Fruit fly (Drosophila melanogaster) whole organism, embryonic: ENCODE results near the gene CG6277.

Experiments
- ATbp ChIP-seq: fragments of 200-800 bp; sonication (Bioruptor generic); optimal IDR thresholded peaks from 2 replicates; lab custom pipeline; 2017; ENCODE audit warnings: missing biosample characterization, mild to moderate bottlenecking, missing genetic modification characterization, missing genetic modification reagents
- Bdp1 ChIP-seq: fragments of 200-800 bp; sonication (Bioruptor generic); optimal IDR thresholded peaks from 3 replicates; lab custom pipeline; 2016; ENCODE audit warnings: missing biosample characterization, missing genetic modification characterization
- CG10543 ChIP-seq: fragments of 200-800 bp; sonication (Bioruptor generic); optimal IDR thresholded peaks from 3 replicates; lab custom pipeline; 2017; ENCODE audit warnings: missing biosample characterization, mild to moderate bottlenecking, missing genetic modification characterization, moderate library complexity
- CG11398 ChIP-seq: fragments of 200-800 bp; sonication (Bioruptor generic); optimal IDR thresholded peaks from 2 replicates; lab custom pipeline; 2016; ENCODE audit warnings: missing biosample characterization, missing genetic modification characterization
- CG11560 ChIP-seq: fragments of 200-800 bp; sonication (Bioruptor generic); IDR thresholded peaks from 3 replicates; pipeline ENCODE4 v1.3.6; 2022; ENCODE audit warnings: missing biosample characterization, missing genetic modification characterization
- CG12071 ChIP-seq: fragments of 200-800 bp; sonication (Bioruptor generic); optimal IDR thresholded peaks from 3 replicates; lab custom pipeline; 2018; ENCODE audit warnings: missing biosample characterization, mild to moderate bottlenecking, missing genetic modification characterization
- CG12769 ChIP-seq: fragments of 200-800 bp; sonication (Bioruptor generic); optimal IDR thresholded peaks from 2 replicates; lab custom pipeline; 2019; ENCODE audit warnings: missing biosample characterization, mild to moderate bottlenecking, missing genetic modification characterization, moderate library complexity
- CG13775 ChIP-seq: fragments of 200-800 bp; sonication (Bioruptor generic); optimal IDR thresholded peaks from 3 replicates; lab custom pipeline; 2017; ENCODE audit warnings: missing biosample characterization, mild to moderate bottlenecking, missing genetic modification characterization
- CG16813 ChIP-seq: fragments of 200-800 bp; sonication (Bioruptor generic); IDR thresholded peaks from 3 replicates; pipeline ENCODE4 v1.3.6; 2022; ENCODE audit warnings: missing biosample characterization, missing genetic modification characterization; ENCODE audit not compliant: partially characterized antibody
- CG18011 ChIP-seq: fragments of 200-800 bp; sonication (Bioruptor generic); optimal IDR thresholded peaks from 2 replicates; lab custom pipeline; 2017; ENCODE audit warnings: missing biosample characterization, missing genetic modification characterization, mild to moderate bottlenecking, moderate library complexity, missing genotype
- CG18599 ChIP-seq: fragments of 200-800 bp; sonication (Bioruptor generic); optimal IDR thresholded peaks from 3 replicates; lab custom pipeline; 2017; ENCODE audit warnings: missing biosample characterization, missing genetic modification characterization, mild to moderate bottlenecking, moderate library complexity, missing genetic modification reagents
- CG2889 ChIP-seq: fragments of 200-800 bp; sonication (Bioruptor generic); IDR thresholded peaks from 3 replicates; pipeline ENCODE4 v1.3.6; 2022; ENCODE audit warnings: missing biosample characterization, missing genetic modification characterization
- CG30431 ChIP-seq: fragments of 200-800 bp; sonication (Bioruptor generic); optimal IDR thresholded peaks from 2 replicates; lab custom pipeline; 2017; ENCODE audit warnings: missing biosample characterization, missing genetic modification characterization
- CG31388 ChIP-seq: fragments of 200-800 bp; sonication (Bioruptor generic); optimal IDR thresholded peaks from 2 replicates; lab custom pipeline; 2016; ENCODE audit warnings: missing biosample characterization, missing genetic modification characterization
- CG31441 ChIP-seq: fragments of 200-800 bp; sonication (Bioruptor generic); IDR thresholded peaks from 2 replicates; pipeline ENCODE4 v1.3.6; 2022; ENCODE audit warnings: missing biosample characterization, missing genetic modification characterization
- CG32772 ChIP-seq: fragments of 200-800 bp; sonication (Bioruptor generic); IDR thresholded peaks from 2 replicates; pipeline ENCODE4 v1.3.6; 2022; ENCODE audit warnings: missing biosample characterization, missing genetic modification characterization
- CG4360 ChIP-seq: fragments of 200-800 bp; sonication (Bioruptor generic); IDR thresholded peaks from 2 replicates; pipeline ENCODE4 v1.3.6; 2022; ENCODE audit warnings: missing biosample characterization, missing genetic modification characterization
- CG8478 ChIP-seq: fragments of >200 bp; optimal IDR thresholded peaks from 2 replicates; lab custom pipeline; 2018
- CG9797 ChIP-seq: fragments of 200-800 bp; sonication (Bioruptor generic); optimal IDR thresholded peaks from 3 replicates; lab custom pipeline; 2018; ENCODE audit warnings: missing biosample characterization, mild to moderate bottlenecking, missing genetic modification characterization
- CHES-1-like ChIP-seq: fragments of 200-800 bp; sonication (Bioruptor generic); optimal IDR thresholded peaks from 2 replicates; lab custom pipeline; 2016; ENCODE audit warnings: missing biosample characterization, missing genetic modification characterization
- Camta ChIP-seq: fragments of 200-800 bp; sonication (Bioruptor generic); optimal IDR thresholded peaks from 2 replicates; lab custom pipeline; 2016; ENCODE audit warnings: missing biosample characterization, missing genetic modification characterization
- CkIIα-i1 ChIP-seq: fragments of 200-800 bp; sonication (Bioruptor generic); IDR thresholded peaks from 2 replicates; pipeline ENCODE4 v1.3.6; 2022; ENCODE audit warnings: missing biosample characterization, missing genetic modification characterization
- CoRest ChIP-seq: fragments of 200-800 bp; sonication (Bioruptor generic); optimal IDR thresholded peaks from 3 replicates; lab custom pipeline; 2018; ENCODE audit warnings: missing biosample characterization, mild to moderate bottlenecking, missing genetic modification characterization, moderate library complexity
- D19B ChIP-seq: fragments of 200-800 bp; sonication (Bioruptor generic); optimal IDR thresholded peaks from 2 replicates; lab custom pipeline; 2017; ENCODE audit warnings: missing biosample characterization, mild to moderate bottlenecking, missing genetic modification characterization
- Dad ChIP-seq: fragments of 200-800 bp; sonication (Bioruptor generic); optimal IDR thresholded peaks from 3 replicates; lab custom pipeline; 2016; ENCODE audit warnings: missing biosample characterization, missing genetic modification characterization
- Dll ChIP-seq: fragments of 200-800 bp; sonication (Bioruptor generic); IDR thresholded peaks from 4 replicates; pipeline ENCODE4 v1.3.6; 2022; ENCODE audit warnings: missing biosample characterization, missing genetic modification characterization; ENCODE audit not compliant: partially characterized antibody
- H15 ChIP-seq: fragments of 200-800 bp; sonication (Bioruptor generic); IDR thresholded peaks from 3 replicates; pipeline ENCODE4 v1.3.6; 2022; ENCODE audit warnings: missing biosample characterization, missing genetic modification characterization
- Hmr ChIP-seq: fragments of 200-800 bp; sonication (Bioruptor generic); optimal IDR thresholded peaks from 3 replicates; lab custom pipeline; 2017; ENCODE audit warnings: mild to moderate bottlenecking, missing biosample characterization, missing genetic modification reagents, missing genetic modification characterization
- Lpt ChIP-seq: fragments of >200 bp; optimal IDR thresholded peaks from 2 replicates; lab custom pipeline; 2018; ENCODE audit warnings: missing biosample characterization, missing genetic modification characterization
- MESR4 ChIP-seq: fragments of 200-800 bp; sonication (Bioruptor generic); optimal IDR thresholded peaks from 2 replicates; lab custom pipeline; 2018; ENCODE audit warnings: missing biosample characterization, mild to moderate bottlenecking, missing genetic modification characterization, moderate library complexity
- Myb ChIP-seq: fragments of 200-800 bp; sonication (Bioruptor generic); optimal IDR thresholded peaks from 2 replicates; lab custom pipeline; 2016; ENCODE audit warnings: missing biosample characterization, missing genetic modification characterization
- PHDP ChIP-seq: fragments of 200-800 bp; sonication (Bioruptor generic); optimal IDR thresholded peaks from 3 replicates; lab custom pipeline; 2018; ENCODE audit warnings: missing biosample characterization, mild to moderate bottlenecking, missing genetic modification characterization, moderate library complexity
- Pdp1 ChIP-seq, 2 experiments: fragments of 200-800 bp; sonication (Bioruptor generic); optimal IDR thresholded peaks; 3 replicates each; lab custom pipeline; 2016; ENCODE audit warnings: missing biosample characterization in 2 of 2, missing genetic modification characterization in 2 of 2, mild to moderate bottlenecking in 1 of 2, moderate library complexity in 1 of 2
- Side ChIP-seq: fragments of 200-800 bp; sonication (Bioruptor generic); optimal IDR thresholded peaks from 2 replicates; lab custom pipeline; 2016; ENCODE audit warnings: missing biosample characterization, missing genetic modification characterization
- Six4 ChIP-seq: fragments of 200-800 bp; sonication (Bioruptor generic); optimal IDR thresholded peaks from 2 replicates; lab custom pipeline; 2016; ENCODE audit warnings: missing biosample characterization, missing genetic modification characterization
- Sox100B ChIP-seq: fragments of 200-800 bp; sonication (Bioruptor generic); optimal IDR thresholded peaks from 3 replicates; lab custom pipeline; 2018; ENCODE audit warnings: missing biosample characterization, mild to moderate bottlenecking, missing genetic modification characterization
- ato ChIP-seq: fragments of 200-800 bp; sonication (Bioruptor generic); IDR thresholded peaks from 2 replicates; pipeline ENCODE4 v1.3.6; 2022; ENCODE audit warnings: missing biosample characterization, missing genetic modification characterization; ENCODE audit not compliant: partially characterized antibody
- cato ChIP-seq: fragments of 200-800 bp; sonication (Bioruptor generic); optimal IDR thresholded peaks from 2 replicates; lab custom pipeline; 2016; ENCODE audit warnings: missing biosample characterization, missing genetic modification characterization, borderline replicate concordance
- danr ChIP-seq: fragments of 200-800 bp; sonication (Bioruptor generic); IDR thresholded peaks from 2 replicates; pipeline ENCODE4 v1.3.6; 2022; ENCODE audit warnings: missing biosample characterization, missing genetic modification characterization
- gem ChIP-seq: fragments of 200-800 bp; sonication (Bioruptor generic); optimal IDR thresholded peaks from 2 replicates; lab custom pipeline; 2019; ENCODE audit warnings: missing biosample characterization, mild to moderate bottlenecking, missing genetic modification characterization, moderate library complexity
- kay ChIP-seq: fragments of 200-800 bp; sonication (Bioruptor generic); optimal IDR thresholded peaks from 2 replicates; lab custom pipeline; 2016; ENCODE audit warnings: missing biosample characterization, missing genetic modification characterization
- klu ChIP-seq: fragments of 200-800 bp; sonication (Bioruptor generic); IDR thresholded peaks from 2 replicates; pipeline ENCODE4 v1.3.6; 2022; ENCODE audit warnings: missing biosample characterization, missing genetic modification characterization
- knrl ChIP-seq: fragments of 200-800 bp; sonication (Bioruptor generic); IDR thresholded peaks from 3 replicates; pipeline ENCODE4 v1.3.6; 2022; ENCODE audit warnings: missing biosample characterization, missing genetic modification characterization; ENCODE audit not compliant: partially characterized antibody
- lola ChIP-seq, 3 experiments: fragments of >200 bp in 2 of 3; fragments of 200-800 bp in 1 of 3; sonication (Bioruptor generic) in 1 of 3; optimal IDR thresholded peaks; 2 replicates each; lab custom pipeline; 2017 to 2019; ENCODE audit warnings: missing biosample characterization in 3 of 3, missing genetic modification characterization in 3 of 3, mild to moderate bottlenecking in 1 of 3, moderate library complexity in 1 of 3
- nom ChIP-seq: fragments of 200-800 bp; sonication (Bioruptor generic); optimal IDR thresholded peaks from 2 replicates; lab custom pipeline; 2017; ENCODE audit warnings: missing biosample characterization, missing genetic modification characterization, mild to moderate bottlenecking, moderate library complexity, missing genetic modification reagents
- pan ChIP-seq, 4 experiments: fragments of >200 bp in 3 of 4; fragments of 200-800 bp in 1 of 4; sonication (Bioruptor generic) in 1 of 4; optimal IDR thresholded peaks in 3 of 4; IDR thresholded peaks in 1 of 4; 2 replicates each; pipeline versions ENCODE4 v1.3.6 to Lab custom; 2017 to 2022; ENCODE audit warnings: missing biosample characterization in 2 of 4, missing genetic modification characterization in 2 of 4, mixed read lengths in 1 of 4
- ranshi ChIP-seq: fragments of 200-800 bp; sonication (Bioruptor generic); IDR thresholded peaks from 2 replicates; pipeline ENCODE4 v1.3.6; 2022; ENCODE audit warnings: missing biosample characterization, missing genetic modification characterization
- seq ChIP-seq: fragments of 200-800 bp; sonication (Bioruptor generic); IDR thresholded peaks from 2 replicates; pipeline ENCODE4 v1.3.6; 2022; ENCODE audit warnings: missing biosample characterization, missing genetic modification characterization
- sqz ChIP-seq: fragments of 200-800 bp; sonication (Bioruptor generic); optimal IDR thresholded peaks from 3 replicates; lab custom pipeline; 2018; ENCODE audit warnings: missing biosample characterization, mild to moderate bottlenecking, missing genetic modification characterization
- wor ChIP-seq: fragments of 200-800 bp; sonication (Bioruptor generic); IDR thresholded peaks from 2 replicates; pipeline ENCODE4 v1.3.6; 2022; ENCODE audit warnings: missing biosample characterization, missing genetic modification characterization
- zf30C ChIP-seq: fragments of 200-800 bp; sonication (Bioruptor generic); optimal IDR thresholded peaks from 3 replicates; lab custom pipeline; 2018; ENCODE audit warnings: missing biosample characterization, mild to moderate bottlenecking, missing genetic modification characterization

CG6277 gene

dm6 chr3R:26987455-26987854 is 35.6 kb downstream of the CG6277 start:
- TF ChIP-seq Six4 (no peak), CG8478 (lab: Kevin White, UChicago) (no peak), Pdp1 (GFP tag; optimal IDR thresholded peaks at IDR 0.05; lab: Kevin White, UChicago) (no peak), wor (GFP tag; lab: Robert Waterston, UW) (no peak), CG2889 (GFP tag; lab: Robert Waterston, UW) (no peak), klu (GFP tag; lab: Robert Waterston, UW) (no peak), nom (no peak), CG11560 (tag; lab: Robert Waterston, UW) (no peak), CoRest (no peak), CG10543 (GFP tag; lab: Kevin White, UChicago) (peak; percentile 32), CG32772 (GFP tag; lab: Robert Waterston, UW) (no peak), CG4360 (GFP tag; lab: Robert Waterston, UW) (no peak), Side (GFP tag; lab: Kevin White, UChicago) (no peak), Hmr (GFP tag; lab: Kevin White, UChicago) (peak; percentile 4), H15 (no peak), CkIIα-i1 (GFP tag; lab: Robert Waterston, UW) (no peak), sqz (no peak), kay (GFP tag; lab: Kevin White, UChicago) (no peak), zf30C (no peak), Bdp1 (GFP tag; lab: Kevin White, UChicago) (no peak), CG16813 (GFP tag; lab: Robert Waterston, UW) (no peak), Lpt (GFP tag; lab: Kevin White, UChicago) (no peak), CG31388 (GFP tag; lab: Kevin White, UChicago) (no peak), Camta (no peak), CG12769 (tag; lab: Kevin White, UChicago) (peak; percentile 9), CG12071 (peak; percentile 21), PHDP (tag; lab: Kevin White, UChicago) (no peak), pan (optimal IDR thresholded peaks at IDR 0.05; lab: Kevin White, UChicago) (no peak), pan (GFP tag; optimal IDR thresholded peaks at IDR 0.05 in 1 of 2, IDR thresholded peaks at IDR 0.05 in 1 of 2) (no peak), Sox100B (GFP tag; lab: Kevin White, UChicago) (no peak), ato (no peak), knrl (GFP tag; lab: Robert Waterston, UW) (no peak), ATbp (GFP tag; lab: Kevin White, UChicago) (no peak), gem (tag; lab: Kevin White, UChicago) (peak; percentile 1), CG31441 (GFP tag; lab: Robert Waterston, UW) (no peak), lola (GFP tag; optimal IDR thresholded peaks at IDR 0.05; lab: Kevin White, UChicago) (no peak), CG11398 (no peak), Myb (GFP tag; lab: Kevin White, UChicago) (no peak), ranshi (GFP tag; lab: Robert Waterston, UW) (no peak), CG18011 (GFP tag; lab: Kevin White, UChicago) (no peak), CG18599 (no peak), danr (GFP tag; lab: Robert Waterston, UW) (no peak), CG9797 (GFP tag; lab: Kevin White, UChicago) (no peak), D19B (GFP tag; lab: Kevin White, UChicago) (no peak), CG30431 (GFP tag; lab: Kevin White, UChicago) (no peak), CHES-1-like (GFP tag; lab: Kevin White, UChicago) (no peak), seq (GFP tag; lab: Robert Waterston, UW) (no peak), Dad (GFP tag; lab: Kevin White, UChicago) (no peak), CG13775 (GFP tag; lab: Kevin White, UChicago) (no peak), MESR4 (GFP tag; lab: Kevin White, UChicago) (no peak), cato (GFP tag; lab: Kevin White, UChicago) (no peak), Dll (no peak)
